Fruit fly (Drosophila melanogaster) whole organism, embryonic: ENCODE measurements around the gene spg.

Source experiments
- Abd-B ChIP-seq: fragments of 200-800 bp; sonication (Bioruptor generic); optimal IDR thresholded peaks from 2 replicates; lab custom pipeline; 2018; ENCODE audit warnings: missing biosample characterization, mild to moderate bottlenecking, missing genetic modification characterization, moderate library complexity
- Asciz ChIP-seq: fragments of 200-800 bp; sonication (Bioruptor generic); optimal IDR thresholded peaks from 2 replicates; lab custom pipeline; 2017; ENCODE audit warnings: missing biosample characterization, mild to moderate bottlenecking, missing genetic modification characterization, missing genetic modification reagents
- B-H2 ChIP-seq: fragments of 200-800 bp; sonication (Bioruptor generic); optimal IDR thresholded peaks from 2 replicates; lab custom pipeline; 2018; ENCODE audit warnings: missing biosample characterization, mild to moderate bottlenecking, missing genetic modification characterization
- CG1024 ChIP-seq: fragments of 200-800 bp; sonication (Bioruptor generic); IDR thresholded peaks from 2 replicates; pipeline ENCODE4 v1.3.6; 2022; ENCODE audit warnings: missing biosample characterization, missing genetic modification characterization
- CG14441 ChIP-seq: fragments of 200-800 bp; sonication (Bioruptor generic); IDR thresholded peaks from 2 replicates; pipeline ENCODE4 v1.3.6; 2022; ENCODE audit warnings: missing biosample characterization, missing genetic modification characterization
- CG15479 ChIP-seq: fragments of 200-800 bp; sonication (Bioruptor generic); optimal IDR thresholded peaks from 3 replicates; lab custom pipeline; 2019; ENCODE audit warnings: missing biosample characterization, mild to moderate bottlenecking, missing genetic modification characterization, moderate library complexity
- CG16863 ChIP-seq: fragments of 200-800 bp; sonication (Bioruptor generic); optimal IDR thresholded peaks from 3 replicates; lab custom pipeline; 2016; ENCODE audit warnings: missing biosample characterization, missing genetic modification characterization
- CG17829 ChIP-seq: fragments of 200-800 bp; optimal IDR thresholded peaks from 2 replicates; lab custom pipeline; 2019; ENCODE audit warnings: missing biosample characterization, mild to moderate bottlenecking, missing genetic modification characterization, moderate library complexity
- CG1832 ChIP-seq: fragments of 200-800 bp; sonication (Bioruptor generic); optimal IDR thresholded peaks from 2 replicates; lab custom pipeline; 2017; ENCODE audit warnings: missing biosample characterization, mild to moderate bottlenecking, missing genetic modification characterization, inconsistent platforms
- CG18619 ChIP-seq: fragments of 200-800 bp; sonication (Bioruptor generic); optimal IDR thresholded peaks from 3 replicates; lab custom pipeline; 2017; ENCODE audit warnings: missing biosample characterization, mild to moderate bottlenecking, missing genetic modification characterization
- CG18764 ChIP-seq: fragments of 200-800 bp; sonication (Bioruptor generic); optimal IDR thresholded peaks from 3 replicates; lab custom pipeline; 2016; ENCODE audit warnings: missing biosample characterization, missing genetic modification characterization
- CG2116 ChIP-seq: fragments of 200-800 bp; sonication (Bioruptor generic); optimal IDR thresholded peaks from 3 replicates; lab custom pipeline; 2018; ENCODE audit warnings: missing biosample characterization, mild to moderate bottlenecking, missing genetic modification characterization
- CG3065 ChIP-seq: fragments of 200-800 bp; sonication (Bioruptor generic); optimal IDR thresholded peaks from 2 replicates; lab custom pipeline; 2016; ENCODE audit warnings: missing biosample characterization, missing genetic modification characterization
- CG31365 ChIP-seq: fragments of 200-800 bp; sonication (Bioruptor generic); optimal IDR thresholded peaks from 2 replicates; lab custom pipeline; 2018; ENCODE audit warnings: missing biosample characterization, mild to moderate bottlenecking, missing genetic modification characterization
- CG3163 ChIP-seq: fragments of 200-800 bp; sonication (Bioruptor generic); optimal IDR thresholded peaks from 3 replicates; lab custom pipeline; 2016; ENCODE audit warnings: missing biosample characterization, missing genetic modification characterization
- CG3281 ChIP-seq: fragments of 200-800 bp; sonication (Bioruptor generic); optimal IDR thresholded peaks from 3 replicates; lab custom pipeline; 2017; ENCODE audit warnings: missing biosample characterization, mild to moderate bottlenecking, missing genetic modification characterization
- CG34422 ChIP-seq: fragments of 200-800 bp; sonication (Bioruptor generic); IDR thresholded peaks from 3 replicates; pipeline ENCODE4 v1.3.6; 2022; ENCODE audit warnings: missing biosample characterization, missing genetic modification characterization
- Dp ChIP-seq: fragments of 200-800 bp; sonication (Bioruptor generic); optimal IDR thresholded peaks from 2 replicates; lab custom pipeline; 2018; ENCODE audit warnings: missing biosample characterization, mild to moderate bottlenecking, missing genetic modification characterization, moderate library complexity
- Hey ChIP-seq: fragments of 200-800 bp; sonication (Bioruptor generic); optimal IDR thresholded peaks from 3 replicates; lab custom pipeline; 2018; ENCODE audit warnings: missing biosample characterization, mild to moderate bottlenecking, missing genetic modification characterization
- Hr3 ChIP-seq: fragments of 200-800 bp; sonication (Bioruptor generic); optimal IDR thresholded peaks from 3 replicates; lab custom pipeline; 2016; ENCODE audit warnings: missing biosample characterization, missing genetic modification characterization
- Lim3 ChIP-seq: fragments of 200-800 bp; sonication (Bioruptor generic); IDR thresholded peaks from 2 replicates; pipeline ENCODE4 v1.3.6; 2022; ENCODE audit warnings: missing biosample characterization, missing genetic modification characterization
- Myb ChIP-seq: fragments of 200-800 bp; sonication (Bioruptor generic); optimal IDR thresholded peaks from 2 replicates; lab custom pipeline; 2016; ENCODE audit warnings: missing biosample characterization, missing genetic modification characterization
- Neu2 ChIP-seq: fragments of 200-800 bp; sonication (Bioruptor generic); optimal IDR thresholded peaks from 3 replicates; lab custom pipeline; 2016; ENCODE audit warnings: missing biosample characterization, missing genetic modification characterization, borderline replicate concordance
- Nf-YB ChIP-seq: fragments of 200-800 bp; sonication (Bioruptor generic); optimal IDR thresholded peaks from 3 replicates; lab custom pipeline; 2019; ENCODE audit warnings: missing biosample characterization, mild to moderate bottlenecking, missing genetic modification characterization, moderate library complexity
- YL-1 ChIP-seq: fragments of 200-800 bp; sonication (Bioruptor generic); optimal IDR thresholded peaks from 3 replicates; lab custom pipeline; 2017; ENCODE audit warnings: missing biosample characterization, mild to moderate bottlenecking, missing genetic modification characterization
- ap ChIP-seq: fragments of 200-800 bp; sonication (Bioruptor generic); IDR thresholded peaks from 2 replicates; pipeline ENCODE4 v1.3.6; 2022; ENCODE audit warnings: missing biosample characterization, missing genetic modification characterization
- bsh ChIP-seq, 2 experiments: fragments of 200-800 bp; sonication (Bioruptor generic); optimal IDR thresholded peaks; 2 replicates each; lab custom pipeline; 2017 to 2018; ENCODE audit warnings: mild to moderate bottlenecking in 2 of 2, missing biosample characterization in 2 of 2, missing genetic modification characterization in 2 of 2, moderate library complexity in 1 of 2
- chinmo ChIP-seq: fragments of 200-800 bp; sonication (Bioruptor generic); IDR thresholded peaks from 4 replicates; pipeline ENCODE4 v1.3.6; 2022; ENCODE audit warnings: missing biosample characterization, missing genetic modification characterization; ENCODE audit not compliant: partially characterized antibody
- dan ChIP-seq: fragments of 200-800 bp; sonication (Bioruptor generic); IDR thresholded peaks from 2 replicates; pipeline ENCODE4 v1.3.6; 2022; ENCODE audit warnings: missing biosample characterization, missing genetic modification characterization
- dimm ChIP-seq: fragments of 200-800 bp; sonication (Bioruptor generic); IDR thresholded peaks from 2 replicates; pipeline ENCODE4 v1.3.6; 2022; ENCODE audit warnings: missing biosample characterization, missing genetic modification characterization
- dmrt11E ChIP-seq: fragments of 200-800 bp; sonication (Bioruptor generic); optimal IDR thresholded peaks from 3 replicates; lab custom pipeline; 2018; ENCODE audit warnings: missing biosample characterization, mild to moderate bottlenecking, missing genetic modification characterization, moderate library complexity
- dmrt99B ChIP-seq: fragments of 200-800 bp; sonication (Bioruptor generic); optimal IDR thresholded peaks from 2 replicates; lab custom pipeline; 2018; ENCODE audit warnings: missing biosample characterization, mild to moderate bottlenecking, missing genetic modification characterization, moderate library complexity
- esg ChIP-seq: fragments of 200-800 bp; sonication (Bioruptor generic); conservative IDR thresholded peaks from 2 replicates; pipeline ENCODE4 v1.3.6; 2022; ENCODE audit warnings: missing biosample characterization, missing genetic modification characterization
- eyg ChIP-seq: fragments of 200-800 bp; sonication (Bioruptor generic); optimal IDR thresholded peaks from 3 replicates; lab custom pipeline; 2016; ENCODE audit warnings: missing biosample characterization, missing genetic modification characterization
- gcm ChIP-seq: fragments of 200-800 bp; sonication (Bioruptor generic); optimal IDR thresholded peaks from 2 replicates; lab custom pipeline; 2019; ENCODE audit warnings: missing biosample characterization, mild to moderate bottlenecking, missing genetic modification characterization, moderate library complexity
- hth ChIP-seq: fragments of >200 bp; optimal IDR thresholded peaks from 2 replicates; lab custom pipeline; 2017; ENCODE audit warnings: inconsistent platforms
- jigr1 ChIP-seq: fragments of 200-800 bp; sonication (Bioruptor generic); IDR thresholded peaks from 3 replicates; pipeline ENCODE4 v1.3.6; 2022; ENCODE audit warnings: missing biosample characterization, missing genetic modification characterization
- kni ChIP-seq: fragments of 200-800 bp; sonication (Bioruptor generic); optimal IDR thresholded peaks from 3 replicates; lab custom pipeline; 2017; ENCODE audit warnings: mild to moderate bottlenecking, missing biosample characterization, missing genetic modification reagents, missing genetic modification characterization
- knrl ChIP-seq: fragments of 200-800 bp; sonication (Bioruptor generic); IDR thresholded peaks from 3 replicates; pipeline ENCODE4 v1.3.6; 2022; ENCODE audit warnings: missing biosample characterization, missing genetic modification characterization; ENCODE audit not compliant: partially characterized antibody
- mirr ChIP-seq: fragments of 200-800 bp; sonication (Bioruptor generic); optimal IDR thresholded peaks from 3 replicates; lab custom pipeline; 2018; ENCODE audit warnings: missing biosample characterization, mild to moderate bottlenecking, missing genetic modification characterization
- nom ChIP-seq: fragments of 200-800 bp; sonication (Bioruptor generic); optimal IDR thresholded peaks from 2 replicates; lab custom pipeline; 2017; ENCODE audit warnings: missing biosample characterization, missing genetic modification characterization, mild to moderate bottlenecking, moderate library complexity, missing genetic modification reagents
- oc ChIP-seq: fragments of 200-800 bp; sonication (Bioruptor generic); optimal IDR thresholded peaks from 2 replicates; lab custom pipeline; 2018; ENCODE audit warnings: missing biosample characterization, mild to moderate bottlenecking, missing genetic modification characterization, moderate library complexity
- ro ChIP-seq: fragments of 200-800 bp; sonication (Bioruptor generic); IDR thresholded peaks from 2 replicates; pipeline ENCODE4 v1.3.6; 2022; ENCODE audit warnings: missing biosample characterization, missing genetic modification characterization
- row ChIP-seq: fragments of 200-800 bp; sonication (Bioruptor generic); IDR thresholded peaks from 3 replicates; pipeline ENCODE4 v1.3.6; 2022; ENCODE audit warnings: missing biosample characterization, missing genetic modification characterization
- shn ChIP-seq: fragments of 200-800 bp; sonication (Bioruptor generic); optimal IDR thresholded peaks from 3 replicates; lab custom pipeline; 2016; ENCODE audit warnings: missing biosample characterization, missing genetic modification characterization
- sr ChIP-seq: fragments of 200-800 bp; sonication (Bioruptor generic); IDR thresholded peaks from 3 replicates; pipeline ENCODE4 v1.3.6; 2022; ENCODE audit warnings: missing biosample characterization, missing genetic modification characterization
- ssp ChIP-seq: fragments of 200-800 bp; sonication (Bioruptor generic); IDR thresholded peaks from 2 replicates; pipeline ENCODE4 v1.3.6; 2022; ENCODE audit warnings: missing biosample characterization, missing genetic modification characterization
- trh ChIP-seq: fragments of 200-800 bp; sonication (Bioruptor generic); optimal IDR thresholded peaks from 2 replicates; lab custom pipeline; 2016; ENCODE audit warnings: missing biosample characterization, missing genetic modification characterization
- z ChIP-seq: fragments of 200-800 bp; sonication (Bioruptor generic); IDR thresholded peaks from 3 replicates; pipeline ENCODE4 v1.3.6; 2022; ENCODE audit warnings: missing biosample characterization, missing genetic modification characterization

spg gene

DNA sequence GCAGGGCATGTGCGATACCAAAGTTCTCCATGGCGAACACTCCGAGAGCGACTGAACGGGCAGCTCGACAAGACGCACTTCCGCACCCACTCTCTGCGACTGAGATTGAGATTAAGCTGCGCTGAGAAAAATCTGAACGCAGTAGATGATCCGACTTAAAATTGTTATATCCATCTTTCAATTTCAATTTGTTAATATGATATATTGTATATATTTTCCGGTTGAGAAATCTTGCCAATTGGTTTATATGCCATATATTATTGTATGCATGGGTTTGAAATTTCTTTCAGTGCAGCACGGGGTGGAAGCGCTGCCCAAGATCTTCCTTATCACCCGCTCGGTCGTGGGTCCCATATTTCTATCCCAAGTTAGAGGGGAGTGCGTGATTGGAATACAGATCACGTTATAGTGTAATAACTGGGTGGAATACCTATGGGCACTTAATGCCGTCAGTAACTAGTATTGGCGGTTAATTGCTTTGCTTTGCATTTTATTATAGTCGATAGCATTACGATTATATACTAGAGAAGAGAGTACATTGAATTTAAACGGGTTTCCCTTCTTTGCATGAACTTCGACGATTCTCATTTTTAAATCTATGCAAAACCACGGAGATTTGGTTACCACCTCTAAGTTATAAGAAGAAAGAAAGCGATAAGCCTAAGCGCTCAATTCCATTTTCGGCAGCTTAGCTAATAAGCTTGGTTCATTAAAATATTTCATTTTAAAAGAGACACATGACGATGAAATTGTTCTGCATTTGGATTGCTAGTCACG is 35.2 kb downstream of the spg start, which contains the start of the genes Nepl19 and Nepl20 (continued):
- TF ChIP-seq CG17829 (tag; lab: Kevin White, UChicago) (peak; percentile 84), sr (GFP tag; lab: Robert Waterston, UW) (0 out of 3 replicates have a peak, but pooled peaks have one; percentile 38), CG1024 (GFP tag; lab: Robert Waterston, UW) (peak; percentile 67), bsh (GFP tag; optimal IDR thresholded peaks at IDR 0.05; lab: Kevin White, UChicago) (peak in 1 of 2 experiments; percentile 85), dan (peak; percentile 42; the same call in 1 of the 2 replicates), Lim3 (GFP tag; lab: Robert Waterston, UW) (no peak; the same call in 1 of the 2 replicates), CG1832 (GFP tag; lab: Kevin White, UChicago) (no peak), CG16863 (peak; percentile 36), CG31365 (peak; percentile 53), esg (peak; percentile 68), CG15479 (GFP tag; lab: Kevin White, UChicago) (no peak), Neu2 (GFP tag; lab: Kevin White, UChicago) (no peak), ssp (GFP tag; lab: Robert Waterston, UW) (peak; percentile 76), row (GFP tag; lab: Robert Waterston, UW) (peak; percentile 88), hth (lab: Kevin White, UChicago) (no peak), gcm (GFP tag; lab: Kevin White, UChicago) (peak; percentile 70), dmrt99B (peak; percentile 80), trh (peak; percentile 22), knrl (no peak), kni (GFP tag; lab: Kevin White, UChicago) (no peak), CG18764 (peak; percentile 54), CG3163 (GFP tag; lab: Kevin White, UChicago) (no peak), nom (GFP tag; lab: Kevin White, UChicago) (peak; percentile 62), dimm (GFP tag; lab: Robert Waterston, UW) (peak; percentile 40; the same call in 1 of the 2 replicates), shn (GFP tag; lab: Kevin White, UChicago) (no peak), ro (GFP tag; lab: Robert Waterston, UW) (no peak), oc (no peak), CG2116 (GFP tag; lab: Kevin White, UChicago) (peak; percentile 26), eyg (GFP tag; lab: Kevin White, UChicago) (no peak), YL-1 (GFP tag; lab: Kevin White, UChicago) (no peak), Hey (tag; lab: Kevin White, UChicago) (no peak), jigr1 (GFP tag; lab: Robert Waterston, UW) (peak; percentile 45; the same call in 1 of the 3 replicates), z (GFP tag; lab: Robert Waterston, UW) (0 out of 3 replicates have a peak, but pooled peaks have one; percentile 16), Asciz (peak; percentile 63), CG3281 (peak; percentile 79), mirr (GFP tag; lab: Kevin White, UChicago) (no peak), Myb (GFP tag; lab: Kevin White, UChicago) (peak; percentile 29), Nf-YB (GFP tag; lab: Kevin White, UChicago) (peak; percentile 51), CG14441 (GFP tag; lab: Robert Waterston, UW) (peak; percentile 79), B-H2 (GFP tag; lab: Kevin White, UChicago) (no peak), Dp (GFP tag; lab: Kevin White, UChicago) (no peak), CG3065 (GFP tag; lab: Kevin White, UChicago) (no peak), Hr3 (GFP tag; lab: Kevin White, UChicago) (peak; percentile 55), chinmo (GFP tag; lab: Robert Waterston, UW) (no peak), CG18619 (GFP tag; lab: Kevin White, UChicago) (peak; percentile 64), Abd-B (peak; percentile 49), ap (GFP tag; lab: Robert Waterston, UW) (peak; percentile 46; the same call in 1 of the 2 replicates), dmrt11E (peak; percentile 81), CG34422 (GFP tag; lab: Robert Waterston, UW) (peak; percentile 84)
